Fruit fly (Drosophila melanogaster) whole organism, prepupa: ENCODE data around the gene wuho.

Source experiments
- CG10631 ChIP-seq: fragments of 200-800 bp; sonication (Bioruptor generic); optimal IDR thresholded peaks from 2 replicates; lab custom pipeline; 2016; ENCODE audit warnings: missing biosample characterization, missing genetic modification characterization
- CG10669 ChIP-seq: fragments of 200-800 bp; sonication (Bioruptor generic); optimal IDR thresholded peaks from 3 replicates; lab custom pipeline; 2018; ENCODE audit warnings: missing biosample characterization, mild to moderate bottlenecking, missing genetic modification characterization, moderate library complexity
- CG11294 ChIP-seq: fragments of 200-800 bp; sonication (Bioruptor generic); IDR thresholded peaks from 2 replicates; pipeline ENCODE4 v1.3.6; 2022; ENCODE audit warnings: missing biosample characterization, missing genetic modification characterization
- CG11902 ChIP-seq: fragments of 200-800 bp; sonication (Bioruptor generic); optimal IDR thresholded peaks from 3 replicates; lab custom pipeline; 2016; ENCODE audit warnings: missing biosample characterization, missing genetic modification characterization
- CG15336 ChIP-seq: fragments of 200-800 bp; sonication (Bioruptor generic); IDR thresholded peaks from 2 replicates; pipeline ENCODE4 v1.3.6; 2022; ENCODE audit warnings: missing biosample characterization, missing genetic modification characterization
- CG1621 ChIP-seq: fragments of 200-800 bp; sonication (Bioruptor generic); optimal IDR thresholded peaks from 3 replicates; lab custom pipeline; 2018; ENCODE audit warnings: missing biosample characterization, mild to moderate bottlenecking, missing genetic modification characterization
- CG3032 ChIP-seq: fragments of 200-800 bp; optimal IDR thresholded peaks from 2 replicates; lab custom pipeline; 2019; ENCODE audit warnings: missing biosample characterization, mild to moderate bottlenecking, missing genetic modification characterization, moderate library complexity
- CG32006 ChIP-seq: fragments of 200-800 bp; sonication (Bioruptor generic); optimal IDR thresholded peaks from 3 replicates; lab custom pipeline; 2017; ENCODE audit warnings: missing biosample characterization, mild to moderate bottlenecking, missing genetic modification characterization
- CG4318 ChIP-seq: fragments of 200-800 bp; sonication (Bioruptor generic); optimal IDR thresholded peaks from 3 replicates; lab custom pipeline; 2017; ENCODE audit warnings: missing biosample characterization, mild to moderate bottlenecking, missing genetic modification characterization
- CG6163 ChIP-seq: fragments of 200-800 bp; sonication (Bioruptor generic); IDR thresholded peaks from 3 replicates; pipeline ENCODE4 v1.3.6; 2022; ENCODE audit warnings: missing biosample characterization, missing genetic modification characterization
- CG6276 ChIP-seq: fragments of 200-800 bp; sonication (Bioruptor generic); optimal IDR thresholded peaks from 2 replicates; lab custom pipeline; 2017; ENCODE audit warnings: missing biosample characterization, mild to moderate bottlenecking, missing genetic modification characterization
- CG6792 ChIP-seq: fragments of 200-800 bp; sonication (Bioruptor generic); optimal IDR thresholded peaks from 3 replicates; lab custom pipeline; 2016; ENCODE audit warnings: missing biosample characterization, missing genetic modification characterization
- CG6808 ChIP-seq: fragments of 200-800 bp; sonication (Bioruptor generic); optimal IDR thresholded peaks from 3 replicates; lab custom pipeline; 2017; ENCODE audit warnings: missing biosample characterization, missing genetic modification characterization, mild to moderate bottlenecking, moderate library complexity, missing genetic modification reagents
- CG6854 ChIP-seq: fragments of 200-800 bp; sonication (Bioruptor generic); optimal IDR thresholded peaks from 2 replicates; lab custom pipeline; 2017; ENCODE audit warnings: missing biosample characterization, mild to moderate bottlenecking, missing genetic modification characterization
- CG7368 ChIP-seq: fragments of 200-800 bp; sonication (Bioruptor generic); optimal IDR thresholded peaks from 3 replicates; lab custom pipeline; 2016; ENCODE audit warnings: missing biosample characterization, missing genetic modification characterization
- CG8119 ChIP-seq: fragments of 200-800 bp; sonication (Bioruptor generic); IDR thresholded peaks from 3 replicates; pipeline ENCODE4 v1.3.6; 2022; ENCODE audit warnings: missing biosample characterization, missing genetic modification characterization
- CG8319 ChIP-seq: fragments of 200-800 bp; sonication (Bioruptor generic); optimal IDR thresholded peaks from 3 replicates; lab custom pipeline; 2016; ENCODE audit warnings: missing biosample characterization, missing genetic modification characterization
- CG8632 ChIP-seq: fragments of 200-800 bp; sonication (Bioruptor generic); optimal IDR thresholded peaks from 3 replicates; lab custom pipeline; 2016; ENCODE audit warnings: missing biosample characterization, missing genetic modification characterization
- Eip78C ChIP-seq: fragments of 200-800 bp; sonication (Bioruptor generic); peaks from one replicate; lab custom pipeline; 2016; ENCODE audit warnings: missing biosample characterization, missing genetic modification characterization
- Eip93F ChIP-seq: fragments of 200-800 bp; sonication (Bioruptor generic); optimal IDR thresholded peaks from 2 replicates; lab custom pipeline; 2016; ENCODE audit warnings: missing biosample characterization, mild to moderate bottlenecking, missing genetic modification characterization
- Gug ChIP-seq: fragments of 200-800 bp; sonication (Bioruptor generic); IDR thresholded peaks from 2 replicates; pipeline ENCODE4 v1.3.6; 2022; ENCODE audit warnings: missing biosample characterization, missing genetic modification characterization
- Hr39 ChIP-seq: fragments of 200-800 bp; sonication (Bioruptor generic); optimal IDR thresholded peaks from 2 replicates; lab custom pipeline; 2016; ENCODE audit warnings: missing biosample characterization, missing genetic modification characterization
- Hr4 ChIP-seq: fragments of 200-800 bp; sonication (Bioruptor generic); optimal IDR thresholded peaks from 3 replicates; lab custom pipeline; 2016; ENCODE audit warnings: missing biosample characterization, missing genetic modification characterization
- Lpt ChIP-seq: fragments of 200-800 bp; sonication (Bioruptor generic); optimal IDR thresholded peaks from 3 replicates; lab custom pipeline; 2016; ENCODE audit warnings: missing biosample characterization, missing genetic modification characterization
- Met ChIP-seq: fragments of 200-800 bp; sonication (Bioruptor generic); optimal IDR thresholded peaks from 3 replicates; lab custom pipeline; 2016; ENCODE audit warnings: missing biosample characterization, missing genetic modification characterization
- OdsH ChIP-seq: fragments of 200-800 bp; sonication (Bioruptor generic); optimal IDR thresholded peaks from 3 replicates; lab custom pipeline; 2016; ENCODE audit warnings: missing biosample characterization, missing genetic modification characterization
- Smox ChIP-seq: fragments of 200-800 bp; sonication (Bioruptor generic); optimal IDR thresholded peaks from 3 replicates; lab custom pipeline; 2016; ENCODE audit warnings: missing biosample characterization, missing genetic modification characterization
- Sox102F ChIP-seq: fragments of 200-800 bp; sonication (Bioruptor generic); optimal IDR thresholded peaks from 2 replicates; lab custom pipeline; 2016; ENCODE audit warnings: missing biosample characterization, mild to moderate bottlenecking, missing genetic modification characterization
- Sox15 ChIP-seq: fragments of 200-800 bp; sonication (Bioruptor generic); optimal IDR thresholded peaks from 3 replicates; lab custom pipeline; 2016; ENCODE audit warnings: missing biosample characterization, missing genetic modification characterization
- achi ChIP-seq: fragments of 200-800 bp; sonication (Bioruptor generic); optimal IDR thresholded peaks from 3 replicates; lab custom pipeline; 2016; ENCODE audit warnings: missing biosample characterization, missing genetic modification characterization
- acj6 ChIP-seq: fragments of 200-800 bp; sonication (Bioruptor generic); optimal IDR thresholded peaks from 3 replicates; lab custom pipeline; 2016; ENCODE audit warnings: missing biosample characterization, missing genetic modification characterization
- cyc ChIP-seq: fragments of 200-800 bp; sonication (Bioruptor generic); optimal IDR thresholded peaks from 3 replicates; lab custom pipeline; 2016; ENCODE audit warnings: missing biosample characterization, missing genetic modification characterization
- dac ChIP-seq: fragments of 200-800 bp; sonication (Bioruptor generic); optimal IDR thresholded peaks from 2 replicates; lab custom pipeline; 2017; ENCODE audit warnings: missing biosample characterization, mild to moderate bottlenecking, missing genetic modification characterization
- dsx ChIP-seq: fragments of 200-800 bp; optimal IDR thresholded peaks from 3 replicates; lab custom pipeline; 2019; ENCODE audit warnings: missing biosample characterization, mild to moderate bottlenecking, missing genetic modification characterization, moderate library complexity; ENCODE audit not compliant: poor library complexity, severe bottlenecking
- eg ChIP-seq: fragments of 200-800 bp; sonication (Bioruptor generic); IDR thresholded peaks from 3 replicates; pipeline ENCODE4 v1.3.6; 2022; ENCODE audit warnings: missing biosample characterization, missing genetic modification characterization
- esn ChIP-seq: fragments of 200-800 bp; sonication (Bioruptor generic); optimal IDR thresholded peaks from 2 replicates; lab custom pipeline; 2016; ENCODE audit warnings: missing biosample characterization, mild to moderate bottlenecking, missing genetic modification characterization, moderate library complexity
- fd59A ChIP-seq: fragments of 200-800 bp; sonication (Bioruptor generic); optimal IDR thresholded peaks from 2 replicates; lab custom pipeline; 2017; ENCODE audit warnings: missing biosample characterization, mild to moderate bottlenecking, missing genetic modification characterization, missing genetic modification reagents
- fd85E ChIP-seq: fragments of 200-800 bp; sonication (Bioruptor generic); optimal IDR thresholded peaks from 3 replicates; lab custom pipeline; 2016; ENCODE audit warnings: missing biosample characterization, missing genetic modification characterization
- fkh ChIP-seq: fragments of 200-800 bp; sonication (Bioruptor generic); optimal IDR thresholded peaks from 3 replicates; lab custom pipeline; 2017; ENCODE audit warnings: missing biosample characterization, mild to moderate bottlenecking, missing genetic modification characterization, moderate library complexity
- lz ChIP-seq: fragments of 200-800 bp; sonication (Bioruptor generic); optimal IDR thresholded peaks from 3 replicates; lab custom pipeline; 2016; ENCODE audit warnings: missing biosample characterization, missing genetic modification characterization
- pdm3 ChIP-seq: fragments of 200-800 bp; sonication (Bioruptor generic); optimal IDR thresholded peaks from 3 replicates; lab custom pipeline; 2016; ENCODE audit warnings: missing biosample characterization, missing genetic modification characterization
- salr ChIP-seq, 2 experiments: fragments of 200-800 bp; sonication (Bioruptor generic); optimal IDR thresholded peaks; 3 replicates each; lab custom pipeline; 2016 to 2018; ENCODE audit warnings: missing biosample characterization in 2 of 2, missing genetic modification characterization in 2 of 2, mild to moderate bottlenecking in 1 of 2
- spab ChIP-seq: fragments of 200-800 bp; sonication (Bioruptor generic); optimal IDR thresholded peaks from 2 replicates; lab custom pipeline; 2017; ENCODE audit warnings: missing biosample characterization, mild to moderate bottlenecking, missing genetic modification characterization, missing genetic modification reagents
- ss ChIP-seq, 2 experiments: fragments of 200-800 bp; sonication (Bioruptor generic); optimal IDR thresholded peaks; 2 replicates in 1 of 2; 3 replicates in 1 of 2; lab custom pipeline; 2017 to 2018; ENCODE audit warnings: mild to moderate bottlenecking in 2 of 2, missing biosample characterization in 2 of 2, missing genetic modification characterization in 2 of 2, moderate library complexity in 1 of 2
- svp ChIP-seq: fragments of 200-800 bp; sonication (Bioruptor generic); peaks from one replicate; lab custom pipeline; 2016; ENCODE audit warnings: missing biosample characterization, missing genetic modification characterization
- topi ChIP-seq: fragments of 200-800 bp; sonication (Bioruptor generic); optimal IDR thresholded peaks from 3 replicates; lab custom pipeline; 2016; ENCODE audit warnings: missing biosample characterization, missing genetic modification characterization

Gene wuho

dm6 chrX:6330369-6330949, 42.6 kb downstream of the wuho start, which contains the start of gene CG42240 (continued):
- peak; percentile 92 for TF ChIP-seq CG10631 (GFP tag; lab: Kevin White, UChicago)
- peak; percentile 75 to 96 for TF ChIP-seq salr (GFP tag; optimal IDR thresholded peaks at IDR 0.05; lab: Kevin White, UChicago)
- TF ChIP-seq dac (GFP tag; lab: Kevin White, UChicago): peak; percentile 90
- TF ChIP-seq CG6163 (GFP tag; lab: Robert Waterston, UW): peak; percentile 72
- TF ChIP-seq Met (GFP tag; lab: Kevin White, UChicago): peak; percentile 95
- peak; percentile 94 for TF ChIP-seq OdsH
- peak; percentile 95 for TF ChIP-seq CG4318 (GFP tag; lab: Kevin White, UChicago)
- TF ChIP-seq CG15336 (GFP tag; lab: Robert Waterston, UW): peak; percentile 92
- TF ChIP-seq CG3032 (tag; lab: Kevin White, UChicago): peak; percentile 92
- peak; percentile 91 for TF ChIP-seq CG7368 (GFP tag; lab: Kevin White, UChicago)
- TF ChIP-seq CG6808 (GFP tag; lab: Kevin White, UChicago): peak; percentile 95
- TF ChIP-seq CG6854 (GFP tag; lab: Kevin White, UChicago): peak; percentile 81
- TF ChIP-seq lz (GFP tag; lab: Kevin White, UChicago): peak; percentile 94
- TF ChIP-seq fkh (GFP tag; lab: Kevin White, UChicago): peak; percentile 5
- TF ChIP-seq CG8632 (GFP tag; lab: Kevin White, UChicago): peak; percentile 94
- TF ChIP-seq fd59A: peak; percentile 93

DNA sequence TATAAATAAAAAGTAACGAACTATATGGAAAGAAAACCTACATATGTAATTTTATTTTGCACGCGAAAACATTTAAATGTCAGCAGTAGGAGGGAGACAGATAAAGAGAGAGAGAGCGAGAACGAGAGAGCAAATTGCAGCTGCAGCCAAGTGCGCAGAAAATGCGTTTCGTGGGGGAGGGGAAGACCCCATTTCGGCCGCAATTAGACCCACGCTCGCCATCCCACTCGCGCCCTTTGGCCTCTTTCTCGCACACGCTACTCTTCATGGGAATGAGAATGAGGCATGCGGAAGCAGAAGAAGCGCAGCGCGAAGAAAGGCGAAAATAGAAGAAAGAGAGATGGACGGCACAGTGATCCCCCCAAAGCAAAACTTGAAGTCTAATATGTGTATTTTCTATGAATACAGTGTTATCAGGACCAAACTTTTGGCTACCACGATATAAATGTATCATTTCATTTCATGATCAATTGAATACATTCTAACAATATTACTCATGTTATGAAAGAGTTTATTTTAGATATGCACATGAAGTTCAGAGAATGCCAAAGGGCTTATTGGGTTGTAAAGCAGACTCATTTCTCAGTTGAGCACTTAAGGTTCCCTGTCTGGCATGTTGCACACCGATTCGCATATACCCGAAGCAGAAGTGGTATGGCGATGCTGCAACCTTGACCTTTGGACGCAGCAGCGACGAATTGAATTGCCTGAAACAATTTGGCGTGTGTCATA, 45.3 kb downstream of the wuho start:
- no peak for TF ChIP-seq Sox15 (GFP tag; lab: Kevin White, UChicago)
- TF ChIP-seq CG11902 (GFP tag; lab: Kevin White, UChicago): no peak
- no peak for TF ChIP-seq CG11294 (GFP tag; lab: Robert Waterston, UW)
- peak; percentile 28 for TF ChIP-seq Hr39 (GFP tag; lab: Kevin White, UChicago)
- TF ChIP-seq achi (GFP tag; lab: Kevin White, UChicago): peak; percentile 26
- peak; percentile 20 for TF ChIP-seq CG6276 (GFP tag; lab: Kevin White, UChicago)
- TF ChIP-seq fkh (GFP tag; lab: Kevin White, UChicago): no peak
- 0 out of 3 replicates have a peak, but pooled peaks have one; percentile 17 for TF ChIP-seq CG8119 (GFP tag; lab: Robert Waterston, UW)
- TF ChIP-seq Lpt (GFP tag; lab: Kevin White, UChicago): peak; percentile 41
- TF ChIP-seq CG7368 (GFP tag; lab: Kevin White, UChicago): no peak
- TF ChIP-seq dac (GFP tag; lab: Kevin White, UChicago): peak; percentile 34
- TF ChIP-seq Gug (GFP tag; lab: Robert Waterston, UW): no peak
- peak; percentile 26 for TF ChIP-seq fd59A
- peak; percentile 39 for TF ChIP-seq spab (GFP tag; lab: Kevin White, UChicago)
- no peak for TF ChIP-seq dsx
- no peak for TF ChIP-seq CG6854 (GFP tag; lab: Kevin White, UChicago)
- TF ChIP-seq CG15336 (GFP tag; lab: Robert Waterston, UW): peak; percentile 41; the same call in 1 of the 2 replicates
- TF ChIP-seq CG8319 (GFP tag; lab: Kevin White, UChicago): peak; percentile 9
- TF ChIP-seq Smox (GFP tag; lab: Kevin White, UChicago): peak; percentile 29
- TF ChIP-seq CG6792 (GFP tag; lab: Kevin White, UChicago): peak; percentile 11
- TF ChIP-seq CG32006 (GFP tag; lab: Kevin White, UChicago): peak; percentile 63
- peak; percentile 36 for TF ChIP-seq CG6808 (GFP tag; lab: Kevin White, UChicago)
- peak; percentile 14 for TF ChIP-seq acj6 (GFP tag; lab: Kevin White, UChicago)
- peak; percentile 48 for TF ChIP-seq pdm3
- TF ChIP-seq fd85E (GFP tag; lab: Kevin White, UChicago): no peak
- no peak for TF ChIP-seq CG3032 (tag; lab: Kevin White, UChicago)
- TF ChIP-seq CG1621 (tag; lab: Kevin White, UChicago): no peak
- TF ChIP-seq cyc (GFP tag; lab: Kevin White, UChicago): no peak
- peak; percentile 14 for TF ChIP-seq CG10669 (GFP tag; lab: Kevin White, UChicago)
- peak; percentile 23 for TF ChIP-seq esn (GFP tag; lab: Kevin White, UChicago)
- peak; percentile 35; the same call in 2 of the 3 replicates for TF ChIP-seq eg (GFP tag; lab: Robert Waterston, UW)
- TF ChIP-seq ss (GFP tag; optimal IDR thresholded peaks at IDR 0.05; lab: Kevin White, UChicago): peak; percentile 20 to 38
- peak; percentile 21 for TF ChIP-seq topi (GFP tag; lab: Kevin White, UChicago)
- peak; percentile 86 for TF ChIP-seq svp (GFP tag; lab: Kevin White, UChicago)
- peak; percentile 23 for TF ChIP-seq Sox102F (GFP tag; lab: Kevin White, UChicago)
- TF ChIP-seq OdsH: peak; percentile 41
- no peak for TF ChIP-seq Eip93F (GFP tag; lab: Kevin White, UChicago)
- TF ChIP-seq CG4318 (GFP tag; lab: Kevin White, UChicago): peak; percentile 14
- peak; percentile 53 for TF ChIP-seq Hr4
- peak; percentile 62 for TF ChIP-seq Eip78C (GFP tag; lab: Kevin White, UChicago)
